Worm (Caenorhabditis elegans) whole organism, mixed stage, embryonic: ENCODE data around the gene K09C6.9.
"Not testable (repeated sequence)": the region's sequence is repeated elsewhere in the genome, so short reads cannot be mapped to it uniquely, and the experiment has no call there.

Source experiments
- M03D4.4 ChIP-seq: sonication (generic microtip); optimal IDR thresholded peaks from 2 replicates; lab custom pipeline; 2017; ENCODE audit warnings: mild to moderate bottlenecking, missing genetic modification characterization, missing compliant biosample characterization
- bed-3 ChIP-seq: fragments of 200-800 bp; sonication (Bioruptor generic); optimal IDR thresholded peaks from 3 replicates; lab custom pipeline; 2018; ENCODE audit warnings: mild to moderate bottlenecking, missing genetic modification characterization, moderate library complexity, missing compliant biosample characterization
- blmp-1 ChIP-seq: fragments of 150-350 bp; optimal IDR thresholded peaks from 2 replicates; lab custom pipeline; 2014; ENCODE audit warnings: missing biosample characterization, missing genetic modification characterization
- ceh-39 ChIP-seq: fragments of 150-350 bp; optimal IDR thresholded peaks from 2 replicates; lab custom pipeline; 2014; ENCODE audit warnings: missing biosample characterization, missing genetic modification characterization
- ceh-43 ChIP-seq: fragments of 200-800 bp; sonication (Bioruptor generic); optimal IDR thresholded peaks from 2 replicates; lab custom pipeline; 2018; ENCODE audit warnings: mild to moderate bottlenecking, missing genetic modification characterization, moderate library complexity, missing compliant biosample characterization
- ces-1 ChIP-seq: fragments of 150-350 bp; optimal IDR thresholded peaks from 2 replicates; lab custom pipeline; 2014; ENCODE audit warnings: missing biosample characterization, missing genetic modification reagents, missing genetic modification characterization
- cnd-1 ChIP-seq: fragments of 200-800 bp; sonication (Bioruptor generic); optimal IDR thresholded peaks from 2 replicates; lab custom pipeline; 2018; ENCODE audit warnings: mild to moderate bottlenecking, missing genetic modification characterization, missing compliant biosample characterization
- drap-1 ChIP-seq: fragments of 200-800 bp; sonication (Bioruptor generic); optimal IDR thresholded peaks from 3 replicates; lab custom pipeline; 2018; ENCODE audit warnings: mild to moderate bottlenecking, missing genetic modification characterization, missing compliant biosample characterization
- elt-1 ChIP-seq: sonication (generic microtip); optimal IDR thresholded peaks from 2 replicates; lab custom pipeline; 2017; ENCODE audit warnings: missing genetic modification characterization, mild to moderate bottlenecking, missing compliant biosample characterization, antibody characterized with exemption, moderate library complexity, borderline replicate concordance; ENCODE audit not compliant: insufficient read depth
- elt-3 ChIP-seq: fragments of 150-350 bp; optimal IDR thresholded peaks from 2 replicates; lab custom pipeline; 2014; ENCODE audit warnings: missing biosample characterization, missing genetic modification characterization
- flh-1 ChIP-seq: fragments of 200-800 bp; sonication (Bioruptor generic); optimal IDR thresholded peaks from 2 replicates; lab custom pipeline; 2018; ENCODE audit warnings: mild to moderate bottlenecking, missing genetic modification characterization, moderate library complexity, missing compliant biosample characterization
- ham-2 ChIP-seq: fragments of 200-800 bp; sonication (Bioruptor generic); optimal IDR thresholded peaks from 2 replicates; lab custom pipeline; 2018; ENCODE audit warnings: mild to moderate bottlenecking, missing genetic modification characterization, missing compliant biosample characterization
- lin-32 ChIP-seq: fragments of 200-800 bp; sonication (Bioruptor generic); optimal IDR thresholded peaks from 2 replicates; lab custom pipeline; 2018; ENCODE audit warnings: mild to moderate bottlenecking, missing genetic modification characterization, missing compliant biosample characterization
- lsy-2 ChIP-seq: fragments of 150-350 bp; optimal IDR thresholded peaks from 2 replicates; lab custom pipeline; 2014; ENCODE audit warnings: missing biosample characterization, missing genetic modification characterization
- mab-5 ChIP-seq: fragments of 150-350 bp; optimal IDR thresholded peaks from 2 replicates; lab custom pipeline; 2014; ENCODE audit warnings: missing biosample characterization, missing genetic modification characterization
- mep-1 ChIP-seq: fragments of 150-350 bp; optimal IDR thresholded peaks from 2 replicates; lab custom pipeline; 2017; ENCODE audit warnings: missing biosample characterization, missing genetic modification reagents, missing genetic modification characterization, inconsistent platforms
- nhr-12 ChIP-seq: fragments of 150-350 bp; optimal IDR thresholded peaks from 2 replicates; lab custom pipeline; 2014; ENCODE audit warnings: missing biosample characterization, missing genetic modification characterization
- nhr-2 ChIP-seq: fragments of 150-350 bp; optimal IDR thresholded peaks from 2 replicates; lab custom pipeline; 2014; ENCODE audit warnings: missing biosample characterization, missing genetic modification characterization
- nhr-237 ChIP-seq: fragments of 150-350 bp; optimal IDR thresholded peaks from 2 replicates; lab custom pipeline; 2014; ENCODE audit warnings: missing biosample characterization, missing genetic modification characterization
- nhr-28 ChIP-seq: fragments of 150-350 bp; optimal IDR thresholded peaks from 2 replicates; lab custom pipeline; 2014; ENCODE audit warnings: missing biosample characterization, missing genetic modification characterization
- sem-2 ChIP-seq: fragments of 200-800 bp; sonication (Bioruptor generic); optimal IDR thresholded peaks from 2 replicates; lab custom pipeline; 2018; ENCODE audit warnings: mild to moderate bottlenecking, missing genetic modification characterization, missing compliant biosample characterization
- snpc-4 ChIP-seq: fragments of 150-350 bp; optimal IDR thresholded peaks from 2 replicates; lab custom pipeline; 2014; ENCODE audit warnings: missing biosample characterization, missing genetic modification characterization
- sptf-1 ChIP-seq: sonication (generic microtip); optimal IDR thresholded peaks from 2 replicates; lab custom pipeline; 2017; ENCODE audit warnings: mild to moderate bottlenecking, missing genetic modification characterization, moderate library complexity, missing compliant biosample characterization
- tbx-8 ChIP-seq: fragments of 200-800 bp; sonication (Bioruptor generic); optimal IDR thresholded peaks from 2 replicates; lab custom pipeline; 2018; ENCODE audit warnings: mild to moderate bottlenecking, missing genetic modification characterization, moderate library complexity, missing compliant biosample characterization
- unc-120 ChIP-seq: sonication (generic microtip); optimal IDR thresholded peaks from 2 replicates; lab custom pipeline; 2017; ENCODE audit warnings: missing genetic modification characterization, missing compliant biosample characterization; ENCODE audit not compliant: poor library complexity, severe bottlenecking
- unc-62 ChIP-seq: fragments of 150-350 bp; optimal IDR thresholded peaks from 2 replicates; lab custom pipeline; 2014; ENCODE audit warnings: missing biosample characterization, missing genetic modification reagents, missing genetic modification characterization
- ztf-11 ChIP-seq: fragments of 150-350 bp; optimal IDR thresholded peaks from 2 replicates; lab custom pipeline; 2014; ENCODE audit warnings: missing biosample characterization, missing genetic modification characterization

Gene K09C6.9

ce11 chrV:820629-821028 lies 34.2 kb downstream of the K09C6.9 start, which contains the start of gene srx-32:
Gene srx-32, minus strand, starts transcription at chrV:820729.
- TF ChIP-seq lsy-2, elt-3, nhr-2 (tag; lab: Kevin White, UChicago): not testable (repeated sequence)

ce11 chrV:817182-817581 lies 37.7 kb downstream of the K09C6.9 start, which contains the start of gene R13D11.1:
Gene R13D11.1, plus strand, starts transcription at chrV:817482.
- TF ChIP-seq mep-1 (tag; lab: Kevin White, UChicago): no peak
- TF ChIP-seq M03D4.4 (tag; lab: Kevin White, UChicago): no peak

DNA sequence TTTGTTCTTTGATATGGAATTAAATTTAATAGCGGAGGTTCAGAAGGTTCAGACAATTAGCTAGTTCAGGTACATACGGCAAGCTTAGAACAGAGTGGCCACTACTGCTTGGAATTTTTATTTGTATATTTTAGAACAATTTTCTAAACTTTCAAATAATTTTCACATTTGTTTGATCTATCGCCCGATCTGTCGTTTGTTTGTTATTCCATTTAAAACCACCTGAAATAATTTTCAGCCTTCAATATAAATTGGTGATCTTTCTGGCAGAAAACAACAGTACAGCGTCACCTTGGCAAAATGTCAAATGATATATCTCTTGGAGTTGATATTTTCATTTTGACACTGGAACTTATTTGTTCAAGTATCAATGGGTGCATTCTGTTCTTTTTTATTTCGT lies 40.1 kb downstream of the K09C6.9 start, which contains the start of gene R13D11.3:
Gene R13D11.3 (plus strand): TSS at position 301 of the 400 bp plus-strand sequence.
- no peak for TF ChIP-seq ces-1 (GFP tag; lab: Kevin White, UChicago)
- no peak for TF ChIP-seq drap-1
- TF ChIP-seq nhr-28 (tag; lab: Kevin White, UChicago): no peak
- no peak for TF ChIP-seq flh-1
- no peak for TF ChIP-seq bed-3 (GFP tag; lab: Kevin White, UChicago)
- no peak for TF ChIP-seq elt-3 (tag; lab: Kevin White, UChicago)

ce11 chrV:813101-813500 lies 41.8 kb downstream of the K09C6.9 start, which contains the start of gene R13D11.10:
Gene R13D11.10, minus strand, starts transcription at chrV:813201.
- TF ChIP-seq drap-1 (no peak), blmp-1 (no peak), cnd-1 (tag; lab: Kevin White, UChicago) (no peak), elt-1 (no peak), lsy-2 (tag; lab: Kevin White, UChicago) (no peak), ztf-11 (no peak), ceh-43 (GFP tag; lab: Kevin White, UChicago) (no peak), nhr-12 (tag; lab: Kevin White, UChicago) (no peak), ceh-39 (tag; lab: Kevin White, UChicago) (no peak), ham-2 (GFP tag; lab: Kevin White, UChicago) (no peak), sem-2 (no peak), unc-62 (GFP tag; lab: Kevin White, UChicago) (no peak), nhr-237 (tag; lab: Kevin White, UChicago) (no peak), mab-5 (tag; lab: Kevin White, UChicago) (no peak), M03D4.4 (tag; lab: Kevin White, UChicago) (no peak), unc-120 (tag; lab: Kevin White, UChicago) (no peak), lin-32 (GFP tag; lab: Kevin White, UChicago) (no peak), snpc-4 (tag; lab: Kevin White, UChicago) (no peak), sptf-1 (no peak)

ce11 chrV:810281-810862 lies 44.5 kb downstream of the K09C6.9 start, which contains the start of gene R13D11.4:
Gene R13D11.4, plus strand, starts transcription at chrV:810812.
- TF ChIP-seq nhr-237 (tag; lab: Kevin White, UChicago): no peak
- TF ChIP-seq ces-1 (GFP tag; lab: Kevin White, UChicago): peak; percentile 67
- no peak for TF ChIP-seq unc-62 (GFP tag; lab: Kevin White, UChicago)

DNA sequence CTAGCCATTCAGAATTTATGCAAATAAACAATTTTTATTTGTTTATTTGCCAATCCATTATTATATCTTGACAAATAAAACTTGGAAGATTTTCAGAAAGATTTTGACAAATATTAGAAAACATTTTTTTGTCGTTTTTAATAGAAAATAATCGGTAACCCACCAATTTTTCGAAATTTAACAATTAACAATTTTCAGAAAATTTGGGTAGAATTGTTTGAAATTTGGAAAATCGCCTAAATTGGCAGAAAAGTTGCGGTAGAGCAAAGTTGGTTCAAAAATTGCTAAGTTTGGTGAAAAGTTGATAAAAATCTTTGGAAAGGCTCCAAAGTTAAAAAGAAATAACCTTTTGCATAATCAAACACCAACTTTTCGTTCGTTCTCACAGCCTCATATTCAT lies 46.6 kb downstream of the K09C6.9 start:
- TF ChIP-seq drap-1 (no peak), tbx-8 (GFP tag; lab: Kevin White, UChicago) (no peak), bed-3 (GFP tag; lab: Kevin White, UChicago) (no peak), lsy-2 (tag; lab: Kevin White, UChicago) (no peak), flh-1 (no peak)
- TF ChIP-seq, all 35 proteins: peak for 0

ce11 chrV:804485-804884 lies 50.4 kb downstream of the K09C6.9 start, which contains the start of gene nhr-270:
Gene nhr-270, minus strand, starts transcription at chrV:804741.
- peak; percentile 36 for TF ChIP-seq elt-1
- TF ChIP-seq ces-1 (GFP tag; lab: Kevin White, UChicago): no peak
